Fruit fly (Drosophila melanogaster) whole organism, embryonic: ENCODE measurements around the gene CG32371.

ENCODE experiments used
- ATbp ChIP-seq: fragments of 200-800 bp; sonication (Bioruptor generic); optimal IDR thresholded peaks from 2 replicates; lab custom pipeline; 2017; ENCODE audit warnings: missing biosample characterization, mild to moderate bottlenecking, missing genetic modification characterization, missing genetic modification reagents
- Awh ChIP-seq: fragments of 200-800 bp; sonication (Bioruptor generic); IDR thresholded peaks from 2 replicates; pipeline ENCODE4, ENCODE4 v1.3.6; 2022; ENCODE audit warnings: missing biosample characterization, missing genetic modification characterization
- CG10431 ChIP-seq: fragments of 200-800 bp; sonication (Bioruptor generic); optimal IDR thresholded peaks from 3 replicates; lab custom pipeline; 2018; ENCODE audit warnings: missing biosample characterization, mild to moderate bottlenecking, missing genetic modification characterization
- CG11398 ChIP-seq: fragments of 200-800 bp; sonication (Bioruptor generic); optimal IDR thresholded peaks from 2 replicates; lab custom pipeline; 2016; ENCODE audit warnings: missing biosample characterization, missing genetic modification characterization
- CG11695 ChIP-seq: fragments of 200-800 bp; sonication (Bioruptor generic); IDR thresholded peaks from 3 replicates; pipeline ENCODE4 v1.3.6; 2022; ENCODE audit warnings: missing biosample characterization, missing genetic modification characterization
- CG11723 ChIP-seq: fragments of 200-800 bp; sonication (Bioruptor generic); optimal IDR thresholded peaks from 2 replicates; lab custom pipeline; 2017; ENCODE audit warnings: missing biosample characterization, mild to moderate bottlenecking, missing genetic modification characterization
- CG12155 ChIP-seq: fragments of 200-800 bp; sonication (Bioruptor generic); optimal IDR thresholded peaks from 3 replicates; lab custom pipeline; 2016; ENCODE audit warnings: missing biosample characterization, missing genetic modification characterization
- CG12659 ChIP-seq: fragments of 200-800 bp; sonication (Bioruptor generic); optimal IDR thresholded peaks from 3 replicates; lab custom pipeline; 2017; ENCODE audit warnings: mild to moderate bottlenecking, missing biosample characterization, missing genetic modification reagents, missing genetic modification characterization
- CG12769 ChIP-seq: fragments of 200-800 bp; sonication (Bioruptor generic); optimal IDR thresholded peaks from 2 replicates; lab custom pipeline; 2019; ENCODE audit warnings: missing biosample characterization, mild to moderate bottlenecking, missing genetic modification characterization, moderate library complexity
- CG14965 ChIP-seq: fragments of 200-800 bp; sonication (Bioruptor generic); optimal IDR thresholded peaks from 2 replicates; lab custom pipeline; 2016; ENCODE audit warnings: missing biosample characterization, missing genetic modification characterization, borderline replicate concordance
- CG1647 ChIP-seq: fragments of 200-800 bp; sonication (Bioruptor generic); optimal IDR thresholded peaks from 3 replicates; lab custom pipeline; 2016; ENCODE audit warnings: missing biosample characterization, missing genetic modification characterization
- CG32772 ChIP-seq: fragments of 200-800 bp; sonication (Bioruptor generic); IDR thresholded peaks from 2 replicates; pipeline ENCODE4 v1.3.6; 2022; ENCODE audit warnings: missing biosample characterization, missing genetic modification characterization
- CG33213 ChIP-seq: fragments of 200-800 bp; sonication (Bioruptor generic); optimal IDR thresholded peaks from 3 replicates; lab custom pipeline; 2016; ENCODE audit warnings: missing biosample characterization, missing genetic modification characterization
- CG4360 ChIP-seq: fragments of 200-800 bp; sonication (Bioruptor generic); IDR thresholded peaks from 2 replicates; pipeline ENCODE4 v1.3.6; 2022; ENCODE audit warnings: missing biosample characterization, missing genetic modification characterization
- CG7372 ChIP-seq: fragments of 200-800 bp; sonication (Bioruptor generic); IDR thresholded peaks from 2 replicates; pipeline ENCODE4 v1.3.6; 2022; ENCODE audit warnings: missing biosample characterization, missing genetic modification characterization
- CG7963 ChIP-seq: fragments of 200-800 bp; sonication (Bioruptor generic); IDR thresholded peaks from 3 replicates; pipeline ENCODE4 v1.3.6; 2022; ENCODE audit warnings: missing biosample characterization, missing genetic modification characterization; ENCODE audit not compliant: partially characterized antibody
- CG8089 ChIP-seq: fragments of 200-800 bp; sonication (Bioruptor generic); optimal IDR thresholded peaks from 3 replicates; lab custom pipeline; 2016; ENCODE audit warnings: missing biosample characterization, missing genetic modification characterization
- CG8388 ChIP-seq: fragments of 200-800 bp; sonication (Bioruptor generic); optimal IDR thresholded peaks from 2 replicates; lab custom pipeline; 2019; ENCODE audit warnings: missing biosample characterization, mild to moderate bottlenecking, missing genetic modification characterization, moderate library complexity
- CG9876 ChIP-seq: fragments of 200-800 bp; sonication (Bioruptor generic); optimal IDR thresholded peaks from 2 replicates; lab custom pipeline; 2016; ENCODE audit warnings: missing biosample characterization, missing genetic modification characterization
- CTCF ChIP-seq: fragments of 200-800 bp; sonication (Bioruptor generic); optimal IDR thresholded peaks from 2 replicates; lab custom pipeline; 2017; ENCODE audit warnings: missing biosample characterization, mild to moderate bottlenecking, missing genetic modification characterization, moderate library complexity
- Camta ChIP-seq: fragments of 200-800 bp; sonication (Bioruptor generic); optimal IDR thresholded peaks from 2 replicates; lab custom pipeline; 2016; ENCODE audit warnings: missing biosample characterization, missing genetic modification characterization
- E2f1 ChIP-seq: fragments of 200-800 bp; sonication (Bioruptor generic); IDR thresholded peaks from 2 replicates; pipeline ENCODE4 v1.3.6; 2022; ENCODE audit warnings: missing biosample characterization, missing genetic modification characterization
- MTF-1 ChIP-seq: fragments of 200-800 bp; sonication (Bioruptor generic); optimal IDR thresholded peaks from 2 replicates; lab custom pipeline; 2018; ENCODE audit warnings: missing biosample characterization, mild to moderate bottlenecking, missing genetic modification characterization, borderline replicate concordance
- Oli ChIP-seq: fragments of 200-800 bp; sonication (Bioruptor generic); optimal IDR thresholded peaks from 2 replicates; lab custom pipeline; 2018; ENCODE audit warnings: missing biosample characterization, mild to moderate bottlenecking, missing genetic modification characterization, moderate library complexity
- Vsx1 ChIP-seq: fragments of 200-800 bp; sonication (Bioruptor generic); optimal IDR thresholded peaks from 2 replicates; lab custom pipeline; 2017; ENCODE audit warnings: missing biosample characterization, mild to moderate bottlenecking, missing genetic modification characterization, missing genetic modification reagents
- abd-A ChIP-seq: fragments of 200-800 bp; sonication (Bioruptor generic); optimal IDR thresholded peaks from 3 replicates; lab custom pipeline; 2019; ENCODE audit warnings: missing biosample characterization, mild to moderate bottlenecking, missing genetic modification characterization, moderate library complexity
- ash1 ChIP-seq: fragments of 200-800 bp; sonication (Bioruptor generic); optimal IDR thresholded peaks from 2 replicates; lab custom pipeline; 2018; ENCODE audit warnings: missing biosample characterization, mild to moderate bottlenecking, missing genetic modification characterization
- cg ChIP-seq: fragments of 200-800 bp; sonication (Bioruptor generic); optimal IDR thresholded peaks from 3 replicates; lab custom pipeline; 2019; ENCODE audit warnings: missing biosample characterization, mild to moderate bottlenecking, missing genetic modification characterization, moderate library complexity
- corto ChIP-seq: fragments of 200-800 bp; sonication (Bioruptor generic); optimal IDR thresholded peaks from 2 replicates; lab custom pipeline; 2016; ENCODE audit warnings: missing biosample characterization, mild to moderate bottlenecking, missing genetic modification characterization, moderate library complexity
- dan ChIP-seq: fragments of 200-800 bp; sonication (Bioruptor generic); IDR thresholded peaks from 2 replicates; pipeline ENCODE4 v1.3.6; 2022; ENCODE audit warnings: missing biosample characterization, missing genetic modification characterization
- danr ChIP-seq: fragments of 200-800 bp; sonication (Bioruptor generic); IDR thresholded peaks from 2 replicates; pipeline ENCODE4 v1.3.6; 2022; ENCODE audit warnings: missing biosample characterization, missing genetic modification characterization
- ewg ChIP-seq: fragments of 200-800 bp; sonication (Bioruptor generic); optimal IDR thresholded peaks from 3 replicates; lab custom pipeline; 2017; ENCODE audit warnings: mild to moderate bottlenecking, missing biosample characterization, missing genetic modification reagents, missing genetic modification characterization
- grn ChIP-seq: fragments of 200-800 bp; sonication (Bioruptor generic); optimal IDR thresholded peaks from 3 replicates; lab custom pipeline; 2017; ENCODE audit warnings: missing biosample characterization, missing genetic modification characterization
- h ChIP-seq: fragments of >200 bp; optimal IDR thresholded peaks from 2 replicates; lab custom pipeline; 2017
- hb ChIP-seq: fragments of 200-800 bp; sonication (Bioruptor generic); IDR thresholded peaks from 3 replicates; pipeline ENCODE4 v1.3.6; 2022; ENCODE audit warnings: missing biosample characterization, missing genetic modification characterization; ENCODE audit not compliant: partially characterized antibody
- hbn ChIP-seq: fragments of 200-800 bp; sonication (Bioruptor generic); IDR thresholded peaks from 2 replicates; pipeline ENCODE4 v1.3.6; 2022; ENCODE audit warnings: missing biosample characterization, missing genetic modification characterization; ENCODE audit not compliant: partially characterized antibody
- hkb ChIP-seq, 2 experiments: fragments of 200-800 bp in 1 of 2; fragments of >200 bp in 1 of 2; sonication (Bioruptor generic) in 1 of 2; IDR thresholded peaks in 1 of 2; optimal IDR thresholded peaks in 1 of 2; 2 replicates each; pipeline versions ENCODE4 v1.3.6 to Lab custom; 2017 to 2022; ENCODE audit warnings: missing biosample characterization in 1 of 2, missing genetic modification characterization in 1 of 2
- inv ChIP-seq: fragments of 200-800 bp; sonication (Bioruptor generic); IDR thresholded peaks from 2 replicates; pipeline ENCODE4 v1.3.6; 2022; ENCODE audit warnings: missing biosample characterization, missing genetic modification characterization; ENCODE audit not compliant: partially characterized antibody
- kni ChIP-seq: fragments of 200-800 bp; sonication (Bioruptor generic); optimal IDR thresholded peaks from 3 replicates; lab custom pipeline; 2017; ENCODE audit warnings: mild to moderate bottlenecking, missing biosample characterization, missing genetic modification reagents, missing genetic modification characterization
- mirr ChIP-seq: fragments of 200-800 bp; sonication (Bioruptor generic); optimal IDR thresholded peaks from 3 replicates; lab custom pipeline; 2018; ENCODE audit warnings: missing biosample characterization, mild to moderate bottlenecking, missing genetic modification characterization
- pho ChIP-seq: fragments of 200-800 bp; sonication (Bioruptor generic); optimal IDR thresholded peaks from 2 replicates; lab custom pipeline; 2016; ENCODE audit warnings: missing biosample characterization, missing genetic modification characterization
- psq ChIP-seq: fragments of 200-800 bp; sonication (Bioruptor generic); optimal IDR thresholded peaks from 2 replicates; lab custom pipeline; 2017; ENCODE audit warnings: missing biosample characterization, missing genetic modification characterization
- pzg ChIP-seq: fragments of 200-800 bp; sonication (Bioruptor generic); optimal IDR thresholded peaks from 3 replicates; lab custom pipeline; 2018; ENCODE audit warnings: missing biosample characterization, mild to moderate bottlenecking, missing genetic modification characterization, moderate library complexity
- sc ChIP-seq, 3 experiments: fragments of >200 bp in 2 of 3; fragments of 200-800 bp in 1 of 3; sonication (Bioruptor generic) in 1 of 3; optimal IDR thresholded peaks; 2 replicates in 2 of 3; 3 replicates in 1 of 3; lab custom pipeline; 2017; ENCODE audit warnings: mild to moderate bottlenecking in 1 of 3, missing biosample characterization in 1 of 3, missing genetic modification characterization in 1 of 3, missing genetic modification reagents in 1 of 3
- sens ChIP-seq: fragments of 200-800 bp; sonication (Bioruptor generic); peaks from one replicate; lab custom pipeline; 2016; ENCODE audit warnings: missing biosample characterization, missing genetic modification characterization
- sqz ChIP-seq: fragments of 200-800 bp; sonication (Bioruptor generic); optimal IDR thresholded peaks from 3 replicates; lab custom pipeline; 2018; ENCODE audit warnings: missing biosample characterization, mild to moderate bottlenecking, missing genetic modification characterization
- tna ChIP-seq: fragments of 200-800 bp; sonication (Bioruptor generic); IDR thresholded peaks from 2 replicates; pipeline ENCODE4 v1.3.6; 2022; ENCODE audit warnings: missing biosample characterization, missing genetic modification characterization; ENCODE audit not compliant: partially characterized antibody
- vfl ChIP-seq: fragments of 200-800 bp; sonication (Bioruptor generic); optimal IDR thresholded peaks from 2 replicates; lab custom pipeline; 2016; ENCODE audit warnings: missing biosample characterization, missing genetic modification characterization
- zen2 ChIP-seq: fragments of 200-800 bp; sonication (Bioruptor generic); IDR thresholded peaks from 3 replicates; pipeline ENCODE4 v1.3.6; 2022; ENCODE audit warnings: missing biosample characterization, missing genetic modification characterization; ENCODE audit not compliant: partially characterized antibody

The CG32371 gene

DNA sequence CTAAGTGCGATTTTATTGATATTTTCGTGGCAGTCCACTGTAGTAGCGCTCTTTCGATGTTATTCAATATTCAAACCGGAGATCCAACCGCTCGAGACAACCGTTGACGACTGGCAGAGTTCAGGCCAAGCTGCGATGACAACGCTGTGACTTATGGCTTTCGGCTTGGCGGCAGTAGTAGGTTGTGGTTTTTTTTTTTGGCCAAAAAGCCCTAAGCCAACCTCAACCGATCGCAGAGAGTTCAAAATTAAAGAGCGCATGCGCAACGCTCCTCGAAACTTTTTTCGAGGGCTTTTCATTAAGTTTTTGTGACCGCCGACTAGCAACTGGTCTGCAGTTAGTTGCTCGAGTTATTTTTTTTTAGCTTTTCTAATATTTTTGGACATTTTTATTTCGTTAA lies 25.2 kb downstream of the CG32371 start, which contains the start of gene Snmp2 (continued):
- TF ChIP-seq hkb (optimal IDR thresholded peaks at IDR 0.05; lab: Kevin White, UChicago) (no peak), hkb (GFP tag; IDR thresholded peaks at IDR 0.05; lab: Robert Waterston, UW) (no peak), sc (optimal IDR thresholded peaks at IDR 0.05; lab: Kevin White, UChicago) (no peak), sc (GFP tag; optimal IDR thresholded peaks at IDR 0.05; lab: Kevin White, UChicago) (no peak), pzg (GFP tag; lab: Kevin White, UChicago) (no peak), CG14965 (GFP tag; lab: Kevin White, UChicago) (no peak)

DNA sequence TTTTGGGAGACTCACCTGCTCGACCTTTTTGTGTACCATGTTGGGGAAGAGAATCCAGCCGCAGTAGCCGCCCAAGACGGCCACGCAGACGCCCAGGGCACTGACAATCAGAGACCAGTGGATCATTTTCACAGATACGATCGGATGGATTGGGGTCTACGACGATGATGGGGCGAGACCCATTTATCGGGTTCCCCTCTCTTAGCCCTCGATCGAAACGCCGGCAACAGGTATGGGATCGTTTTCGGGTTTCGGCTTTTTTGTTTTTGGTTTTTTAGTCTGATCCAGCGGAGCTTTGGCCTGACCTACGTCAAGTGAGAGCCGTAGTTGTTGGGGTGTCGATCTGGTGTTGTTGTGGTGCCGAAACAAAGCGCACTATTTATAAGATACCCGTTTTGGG lies 26.2 kb downstream of the CG32371 start:
- TF ChIP-seq sqz (GFP tag; lab: Kevin White, UChicago) (peak; percentile 9), cg (GFP tag; lab: Kevin White, UChicago) (no peak), CG11398 (GFP tag; lab: Kevin White, UChicago) (no peak), CG11723 (GFP tag; lab: Kevin White, UChicago) (no peak), ewg (GFP tag; lab: Kevin White, UChicago) (no peak), ash1 (GFP tag; lab: Kevin White, UChicago) (no peak), pzg (GFP tag; lab: Kevin White, UChicago) (no peak), CG7372 (GFP tag; lab: Robert Waterston, UW) (no peak), CG8089 (GFP tag; lab: Kevin White, UChicago) (no peak), CG32772 (GFP tag; lab: Robert Waterston, UW) (no peak), vfl (GFP tag; lab: Kevin White, UChicago) (no peak), MTF-1 (GFP tag; lab: Kevin White, UChicago) (no peak), CG8388 (GFP tag; lab: Kevin White, UChicago) (no peak), mirr (GFP tag; lab: Kevin White, UChicago) (no peak), Oli (tag; lab: Kevin White, UChicago) (no peak), CG1647 (GFP tag; lab: Kevin White, UChicago) (no peak), E2f1 (GFP tag; lab: Robert Waterston, UW) (no peak), abd-A (tag; lab: Kevin White, UChicago) (peak; percentile 4), CG10431 (GFP tag; lab: Kevin White, UChicago) (no peak), tna (GFP tag; lab: Robert Waterston, UW) (no peak), ATbp (GFP tag; lab: Kevin White, UChicago) (no peak), hbn (GFP tag; lab: Robert Waterston, UW) (no peak), kni (GFP tag; lab: Kevin White, UChicago) (peak; percentile 77), CG12659 (GFP tag; lab: Kevin White, UChicago) (no peak), Camta (GFP tag; lab: Kevin White, UChicago) (no peak), CG33213 (GFP tag; lab: Kevin White, UChicago) (no peak), CG12769 (tag; lab: Kevin White, UChicago) (peak; percentile 64), inv (GFP tag; lab: Robert Waterston, UW) (no peak), zen2 (GFP tag; lab: Robert Waterston, UW) (no peak), sens (GFP tag; lab: Kevin White, UChicago) (no peak), CG11695 (0 out of 3 replicates have a peak, but pooled peaks have one; percentile 13), Awh (GFP tag; lab: Robert Waterston, UW) (no peak), pho (GFP tag; lab: Kevin White, UChicago) (no peak), CTCF (GFP tag; lab: Kevin White, UChicago) (no peak), CG4360 (GFP tag; lab: Robert Waterston, UW) (no peak), h (lab: Kevin White, UChicago) (no peak), hb (GFP tag; lab: Robert Waterston, UW) (no peak), psq (no peak), CG7963 (no peak), CG12155 (GFP tag; lab: Kevin White, UChicago) (no peak), danr (no peak), corto (no peak), CG9876 (GFP tag; lab: Kevin White, UChicago) (no peak), grn (GFP tag; lab: Kevin White, UChicago) (peak; percentile 84), Vsx1 (GFP tag; lab: Kevin White, UChicago) (no peak), dan (GFP tag; lab: Robert Waterston, UW) (no peak)
